Worm (Caenorhabditis elegans) whole organism, L2 larva: Measurements from ENCODE around the gene T04B8.1.

Experiments used
- F13H6.1 ChIP-seq: sonication (generic microtip); optimal IDR thresholded peaks from 2 replicates; lab custom pipeline; 2016; ENCODE audit warnings: missing genetic modification characterization, missing compliant biosample characterization
- Y55F3AM.14 ChIP-seq: fragments of 200-800 bp; sonication (Bioruptor generic); optimal IDR thresholded peaks from 2 replicates; lab custom pipeline; 2018; ENCODE audit warnings: mild to moderate bottlenecking, missing genetic modification characterization, missing compliant biosample characterization
- ZK546.5 ChIP-seq: sonication (generic microtip); optimal IDR thresholded peaks from 2 replicates; lab custom pipeline; 2017; ENCODE audit warnings: missing biosample characterization, missing genetic modification characterization
- alr-1 ChIP-seq: fragments of 150-350 bp; optimal IDR thresholded peaks from 2 replicates; lab custom pipeline; 2014; ENCODE audit warnings: missing biosample characterization, missing genetic modification characterization
- aly-2 ChIP-seq: fragments of 150-350 bp; optimal IDR thresholded peaks from 2 replicates; lab custom pipeline; 2014; ENCODE audit warnings: missing biosample characterization, missing genetic modification characterization
- ama-1 ChIP-seq: fragments of 150-350 bp; optimal IDR thresholded peaks from 2 replicates; lab custom pipeline; 2018; ENCODE audit warnings: inconsistent platforms
- blmp-1 ChIP-seq: sonication (generic microtip); optimal IDR thresholded peaks from 2 replicates; lab custom pipeline; 2017; ENCODE audit warnings: missing genetic modification characterization, mild to moderate bottlenecking, missing compliant biosample characterization, antibody characterized with exemption, moderate library complexity; ENCODE audit not compliant: insufficient read depth
- crh-2 ChIP-seq: sonication (generic microtip); optimal IDR thresholded peaks from 2 replicates; lab custom pipeline; 2017; ENCODE audit warnings: missing biosample characterization, missing genetic modification characterization
- dmd-4 ChIP-seq: sonication (generic microtip); optimal IDR thresholded peaks from 2 replicates; lab custom pipeline; 2017; ENCODE audit warnings: missing biosample characterization, missing genetic modification characterization
- egl-27 ChIP-seq: sonication (generic microtip); optimal IDR thresholded peaks from 3 replicates; lab custom pipeline; 2017; ENCODE audit warnings: missing biosample characterization, missing genetic modification reagents, missing genetic modification characterization
- elt-1 ChIP-seq: fragments of 150-350 bp; optimal IDR thresholded peaks from 2 replicates; lab custom pipeline; 2014; ENCODE audit warnings: missing biosample characterization, missing genetic modification characterization
- elt-3 ChIP-seq: sonication (generic microtip); optimal IDR thresholded peaks from 2 replicates; lab custom pipeline; 2017; ENCODE audit warnings: missing biosample characterization, missing genetic modification characterization
- fos-1 ChIP-seq: fragments of 150-350 bp; optimal IDR thresholded peaks from 2 replicates; lab custom pipeline; 2014; ENCODE audit warnings: missing biosample characterization, missing genetic modification characterization
- lin-11 ChIP-seq: fragments of 150-350 bp; sonication (generic microtip); optimal IDR thresholded peaks from 2 replicates; lab custom pipeline; 2014; ENCODE audit warnings: missing biosample characterization, missing genetic modification characterization, inconsistent platforms, mixed read lengths
- lin-13 ChIP-seq: fragments of 150-350 bp; optimal IDR thresholded peaks from 2 replicates; lab custom pipeline; 2014; ENCODE audit warnings: missing biosample characterization, missing genetic modification reagents, missing genetic modification characterization
- lsy-2 ChIP-seq, 2 experiments: fragments of 150-350 bp in 1 of 2; sonication (generic microtip) in 1 of 2; optimal IDR thresholded peaks; 2 replicates each; lab custom pipeline; 2014 to 2017; ENCODE audit warnings: missing biosample characterization in 2 of 2, missing genetic modification characterization in 2 of 2
- mbf-1 ChIP-seq: sonication (generic microtip); optimal IDR thresholded peaks from 2 replicates; lab custom pipeline; 2017; ENCODE audit warnings: missing biosample characterization, missing genetic modification characterization
- nhr-10 ChIP-seq: sonication (generic microtip); optimal IDR thresholded peaks from 2 replicates; lab custom pipeline; 2017; ENCODE audit warnings: missing biosample characterization, missing genetic modification characterization
- nhr-23 ChIP-seq: fragments of 150-350 bp; optimal IDR thresholded peaks from 2 replicates; lab custom pipeline; 2014; ENCODE audit warnings: missing biosample characterization, missing genetic modification reagents, missing genetic modification characterization
- nhr-237 ChIP-seq: fragments of 150-350 bp; optimal IDR thresholded peaks from 2 replicates; lab custom pipeline; 2014; ENCODE audit warnings: missing biosample characterization, missing genetic modification characterization
- nhr-6 ChIP-seq: fragments of 150-350 bp; optimal IDR thresholded peaks from 2 replicates; lab custom pipeline; 2014; ENCODE audit warnings: missing biosample characterization, missing genetic modification characterization
- nhr-77 ChIP-seq: fragments of 150-350 bp; optimal IDR thresholded peaks from 2 replicates; lab custom pipeline; 2014; ENCODE audit warnings: missing biosample characterization, missing genetic modification characterization
- peb-1 ChIP-seq: fragments of 150-350 bp; optimal IDR thresholded peaks from 2 replicates; lab custom pipeline; 2014; ENCODE audit warnings: missing biosample characterization, missing genetic modification characterization
- sem-4 ChIP-seq: fragments of 150-350 bp; optimal IDR thresholded peaks from 2 replicates; lab custom pipeline; 2014; ENCODE audit warnings: missing biosample characterization, missing genetic modification reagents, missing genetic modification characterization
- skn-1 ChIP-seq: sonication (generic microtip); optimal IDR thresholded peaks from 2 replicates; lab custom pipeline; 2017; ENCODE audit warnings: missing biosample characterization, missing genetic modification characterization
- sma-3 ChIP-seq: sonication (generic microtip); optimal IDR thresholded peaks from 2 replicates; lab custom pipeline; 2016; ENCODE audit warnings: missing genetic modification reagents, missing genetic modification characterization, missing compliant biosample characterization
- sma-9 ChIP-seq, 2 experiments: fragments of 150-350 bp in 1 of 2; sonication (generic microtip) in 1 of 2; optimal IDR thresholded peaks; 2 replicates each; lab custom pipeline; 2014 to 2016; ENCODE audit warnings: missing genetic modification characterization in 2 of 2, mild to moderate bottlenecking in 1 of 2, missing biosample characterization in 1 of 2, missing compliant biosample characterization in 1 of 2, missing genetic modification reagents in 1 of 2, moderate library complexity in 1 of 2
- snpc-4 ChIP-seq: fragments of 150-350 bp; optimal IDR thresholded peaks from 2 replicates; lab custom pipeline; 2014; ENCODE audit warnings: missing biosample characterization, missing genetic modification characterization
- unc-39 ChIP-seq: fragments of 150-350 bp; optimal IDR thresholded peaks from 2 replicates; lab custom pipeline; 2014; ENCODE audit warnings: missing biosample characterization, missing genetic modification characterization
- unc-55 ChIP-seq: fragments of 150-350 bp; sonication (generic microtip); optimal IDR thresholded peaks from 3 replicates; lab custom pipeline; 2014; ENCODE audit warnings: missing biosample characterization, missing genetic modification reagents, missing genetic modification characterization
- unc-62 ChIP-seq: fragments of 150-350 bp; optimal IDR thresholded peaks from 2 replicates; lab custom pipeline; 2014; ENCODE audit warnings: missing biosample characterization, missing genetic modification reagents, missing genetic modification characterization
- zag-1 ChIP-seq: fragments of 150-350 bp; optimal IDR thresholded peaks from 2 replicates; lab custom pipeline; 2014; ENCODE audit warnings: missing biosample characterization, missing genetic modification characterization
- ztf-1 ChIP-seq: fragments of 200-800 bp; sonication (Bioruptor generic); conservative IDR thresholded peaks from 2 replicates; pipeline ENCODE4 v1.3.6; 2022; ENCODE audit warnings: missing genetic modification characterization, missing compliant biosample characterization
- ztf-11 ChIP-seq: sonication (generic microtip); optimal IDR thresholded peaks from 2 replicates; lab custom pipeline; 2017; ENCODE audit warnings: missing biosample characterization, missing genetic modification characterization
- ztf-4 ChIP-seq: fragments of 150-350 bp; optimal IDR thresholded peaks from 2 replicates; lab custom pipeline; 2014; ENCODE audit warnings: missing biosample characterization, missing genetic modification characterization

T04B8.1 gene

ce11 chrII:674116-674515 lies 40.0 kb downstream of the T04B8.1 start, which contains the start of gene Y39F10C.3:
Gene Y39F10C.3 (plus strand): TSS chrII:674416.
- TF ChIP-seq sma-3 (GFP tag; lab: Kevin White, UChicago) = no peak

DNA sequence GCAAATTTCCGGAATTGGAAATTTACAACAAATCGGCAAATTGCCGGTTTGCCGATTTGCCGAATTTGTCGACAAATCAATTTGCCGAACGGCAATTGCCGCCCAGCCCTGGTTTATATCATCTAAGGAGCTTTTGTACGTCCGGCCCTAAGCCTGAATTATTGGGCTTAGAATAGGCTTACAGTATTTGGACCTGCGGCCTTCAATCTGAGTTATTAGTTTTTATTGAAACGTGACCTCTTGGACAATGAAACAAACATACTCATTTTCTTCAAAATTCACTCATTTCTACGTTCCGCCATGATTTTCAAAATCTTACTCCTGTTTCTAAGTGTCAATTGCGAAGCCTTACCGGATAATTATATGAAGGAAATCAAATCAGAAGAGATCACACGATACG lies 41.2 kb downstream of the T04B8.1 start, which contains the start of gene Y39F10C.1:
Gene Y39F10C.1 (plus strand): TSS at position 301 of the 400 bp plus-strand sequence.
- TF ChIP-seq Y55F3AM.14 (GFP tag; lab: Kevin White, UChicago) (no peak), aly-2 (tag; lab: Kevin White, UChicago) (no peak), unc-55 (no peak), egl-27 (no peak), alr-1 (tag; lab: Kevin White, UChicago) (no peak), zag-1 (no peak), nhr-77 (tag; lab: Kevin White, UChicago) (no peak), crh-2 (tag; lab: Kevin White, UChicago) (no peak), fos-1 (tag; lab: Kevin White, UChicago) (no peak), nhr-237 (tag; lab: Kevin White, UChicago) (no peak), lin-13 (GFP tag; lab: Kevin White, UChicago) (no peak), ZK546.5 (tag; lab: Kevin White, UChicago) (no peak), nhr-23 (tag; lab: Kevin White, UChicago) (no peak), peb-1 (tag; lab: Kevin White, UChicago) (no peak), dmd-4 (tag; lab: Kevin White, UChicago) (no peak), nhr-10 (no peak), sem-4 (tag; lab: Kevin White, UChicago) (no peak), nhr-6 (tag; lab: Kevin White, UChicago) (no peak), ztf-11 (tag; lab: Kevin White, UChicago) (no peak), ztf-1 (no peak)

ce11 chrII:675822-676221 lies 41.7 kb downstream of the T04B8.1 start:
- TF ChIP-seq ama-1 (no peak), nhr-10 (no peak), Y55F3AM.14 (GFP tag; lab: Kevin White, UChicago) (no peak), lin-11 (tag; lab: Kevin White, UChicago) (no peak), ztf-4 (tag; lab: Kevin White, UChicago) (no peak), unc-62 (no peak)

DNA sequence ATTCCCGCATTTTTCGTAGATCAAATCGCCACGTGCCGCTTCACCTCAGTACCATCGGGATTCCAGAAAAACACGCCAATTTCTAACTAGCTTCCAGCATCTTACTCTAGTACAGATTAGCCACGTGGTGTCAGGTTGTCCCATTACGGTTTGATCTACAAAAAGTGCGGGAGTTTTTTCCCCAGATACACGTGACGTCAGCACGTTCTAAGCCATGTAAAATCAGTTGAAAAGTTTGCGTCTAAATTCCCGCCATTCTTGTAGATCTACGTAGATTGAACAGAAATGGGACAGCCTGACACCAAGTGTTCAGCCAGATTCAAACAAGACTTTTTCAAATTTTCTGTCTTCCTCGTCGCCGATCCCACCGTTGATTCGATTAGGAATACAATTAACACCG lies 44.5 kb downstream of the T04B8.1 start, which contains the start of gene T02H6.9:
Gene T02H6.9 (plus strand): TSS at position 301 of the 400 bp plus-strand sequence.
- TF ChIP-seq elt-3 (tag; lab: Kevin White, UChicago) (no peak), Y55F3AM.14 (GFP tag; lab: Kevin White, UChicago) (no peak), lsy-2 (tag; optimal IDR thresholded peaks at IDR 0.05; lab: Kevin White, UChicago) (no peak), sma-9 (GFP tag; optimal IDR thresholded peaks at IDR 0.05; lab: Kevin White, UChicago) (no peak), sma-9 (tag; optimal IDR thresholded peaks at IDR 0.05; lab: Kevin White, UChicago) (no peak), alr-1 (tag; lab: Kevin White, UChicago) (no peak), skn-1 (no peak), elt-1 (no peak), ztf-11 (tag; lab: Kevin White, UChicago) (no peak), nhr-10 (no peak), ztf-1 (no peak), F13H6.1 (tag; lab: Kevin White, UChicago) (no peak), lin-13 (GFP tag; lab: Kevin White, UChicago) (no peak), mbf-1 (tag; lab: Kevin White, UChicago) (no peak), unc-39 (no peak), nhr-6 (tag; lab: Kevin White, UChicago) (no peak), unc-55 (no peak), snpc-4 (tag; lab: Kevin White, UChicago) (no peak)

- TF ChIP-seq blmp-1 (tag; lab: Kevin White, UChicago) (no peak), elt-1 (no peak), nhr-6 (tag; lab: Kevin White, UChicago) (no peak), unc-39 (no peak)
These were observed 46.5 kb downstream of the T04B8.1 start, which contains the start of the genes T02H6.10 and T02H6.8 for ce11 chrII:680612-681011. Gene T02H6.10 (minus strand): TSS chrII:680712. Gene T02H6.8 (plus strand): TSS chrII:680832.
